Worm (Caenorhabditis elegans) whole organism, young adult: Measurements from ENCODE around the gene gipc-2.

Experiments
- D2030.7 ChIP-seq: fragments of 200-800 bp; sonication (Bioruptor generic); IDR thresholded peaks from 2 replicates; pipeline ENCODE4 v1.3.6; 2022; ENCODE audit warnings: missing genetic modification reagents, missing genetic modification characterization, missing compliant biosample characterization
- F22D6.2 ChIP-seq: sonication (generic microtip); optimal IDR thresholded peaks from 2 replicates; lab custom pipeline; 2016; ENCODE audit warnings: mild to moderate bottlenecking, missing genetic modification characterization, missing compliant biosample characterization
- F33H1.4 ChIP-seq: fragments of 200-800 bp; sonication (Bioruptor generic); IDR thresholded peaks from 2 replicates; pipeline ENCODE4 v1.3.6; 2022; ENCODE audit warnings: missing genetic modification reagents, missing genetic modification characterization, missing compliant biosample characterization
- F37B4.10 ChIP-seq: fragments of 200-800 bp; sonication (Bioruptor generic); IDR thresholded peaks from 2 replicates; pipeline ENCODE4 v1.3.6; 2022; ENCODE audit warnings: missing genetic modification characterization, missing compliant biosample characterization
- F49E8.2 ChIP-seq: sonication (generic microtip); optimal IDR thresholded peaks from 3 replicates; lab custom pipeline; 2017; ENCODE audit warnings: missing genetic modification characterization, mild to moderate bottlenecking, missing compliant biosample characterization, antibody characterized with exemption, moderate library complexity; ENCODE audit not compliant: insufficient read depth
- F52B5.7 ChIP-seq: sonication (generic microtip); optimal IDR thresholded peaks from 2 replicates; lab custom pipeline; 2016; ENCODE audit warnings: mild to moderate bottlenecking, missing genetic modification characterization, missing compliant biosample characterization
- F57A8.1 ChIP-seq: fragments of 200-800 bp; sonication (Bioruptor generic); optimal IDR thresholded peaks from 2 replicates; lab custom pipeline; 2018; ENCODE audit warnings: mild to moderate bottlenecking, missing genetic modification characterization, moderate library complexity, missing compliant biosample characterization
- Y53F4B.3 ChIP-seq: fragments of 200-800 bp; sonication (Bioruptor generic); IDR thresholded peaks from 2 replicates; pipeline ENCODE4 v1.3.6; 2022; ENCODE audit warnings: missing genetic modification reagents, missing genetic modification characterization, missing compliant biosample characterization
- Y53G8AR.9 ChIP-seq: fragments of 200-800 bp; sonication (Bioruptor generic); conservative IDR thresholded peaks from 2 replicates; pipeline ENCODE4 v1.3.6; 2022; ENCODE audit warnings: missing genetic modification reagents, missing genetic modification characterization, missing compliant biosample characterization
- Y56A3A.18 ChIP-seq: fragments of 200-800 bp; sonication (Bioruptor generic); IDR thresholded peaks from 2 replicates; pipeline ENCODE4 v1.3.6; 2022; ENCODE audit warnings: missing genetic modification reagents, missing genetic modification characterization, missing compliant biosample characterization
- Y95B8A.8 ChIP-seq: fragments of 200-800 bp; sonication (Bioruptor generic); IDR thresholded peaks from 2 replicates; pipeline ENCODE4 v1.3.6; 2022; ENCODE audit warnings: missing genetic modification reagents, missing genetic modification characterization, missing compliant biosample characterization
- ama-1 ChIP-seq, 3 experiments: fragments of 150-350 bp in 1 of 3; sonication (generic microtip) in 2 of 3; optimal IDR thresholded peaks; 2 replicates each; lab custom pipeline; 2014 to 2018; ENCODE audit warnings: missing biosample characterization in 2 of 3, missing genetic modification characterization in 2 of 3, missing genetic modification reagents in 2 of 3
- aptf-2 ChIP-seq: fragments of 200-800 bp; sonication (Bioruptor generic); conservative IDR thresholded peaks from 2 replicates; pipeline ENCODE4 v1.3.6; 2022; ENCODE audit warnings: missing genetic modification reagents, missing genetic modification characterization, missing compliant biosample characterization
- athp-1 ChIP-seq: sonication (generic microtip); optimal IDR thresholded peaks from 2 replicates; lab custom pipeline; 2017; ENCODE audit warnings: mild to moderate bottlenecking, missing genetic modification characterization, missing compliant biosample characterization
- attf-3 ChIP-seq: fragments of 200-800 bp; sonication (Bioruptor generic); conservative IDR thresholded peaks from 2 replicates; pipeline ENCODE4 v1.3.6; 2022; ENCODE audit warnings: missing genetic modification reagents, missing genetic modification characterization, missing compliant biosample characterization
- bed-2 ChIP-seq: fragments of 200-800 bp; sonication (Bioruptor generic); IDR thresholded peaks from 2 replicates; pipeline ENCODE4 v1.3.6; 2022; ENCODE audit warnings: missing genetic modification reagents, missing genetic modification characterization, missing compliant biosample characterization
- ccch-3 ChIP-seq: fragments of 200-800 bp; sonication (Bioruptor generic); optimal IDR thresholded peaks from 2 replicates; lab custom pipeline; 2018; ENCODE audit warnings: mild to moderate bottlenecking, missing genetic modification characterization, missing compliant biosample characterization
- cebp-1 ChIP-seq, 2 experiments: fragments of 200-800 bp in 1 of 2; sonication (Bioruptor generic) in 1 of 2; sonication (generic microtip) in 1 of 2; IDR thresholded peaks in 1 of 2; optimal IDR thresholded peaks in 1 of 2; 2 replicates each; pipeline versions ENCODE4 v1.3.6 to Lab custom; 2017 to 2022; ENCODE audit warnings: missing compliant biosample characterization in 2 of 2, missing genetic modification characterization in 2 of 2, mild to moderate bottlenecking in 1 of 2, missing genetic modification reagents in 1 of 2, moderate library complexity in 1 of 2
- cebp-2 ChIP-seq: fragments of 200-800 bp; sonication (Bioruptor generic); IDR thresholded peaks from 2 replicates; pipeline ENCODE4 v1.3.6; 2022; ENCODE audit warnings: missing genetic modification characterization, missing compliant biosample characterization
- ceh-79 ChIP-seq: sonication (generic microtip); optimal IDR thresholded peaks from 2 replicates; lab custom pipeline; 2017; ENCODE audit warnings: mild to moderate bottlenecking, missing genetic modification characterization, missing compliant biosample characterization
- chd-7 ChIP-seq: sonication (generic microtip); optimal IDR thresholded peaks from 2 replicates; lab custom pipeline; 2016; ENCODE audit warnings: mild to moderate bottlenecking, missing genetic modification characterization, moderate library complexity, missing compliant biosample characterization
- die-1 ChIP-seq: sonication (generic microtip); optimal IDR thresholded peaks from 2 replicates; lab custom pipeline; 2016; ENCODE audit warnings: missing genotype, mild to moderate bottlenecking, missing genetic modification characterization, missing compliant biosample characterization
- efl-1 ChIP-seq: fragments of 150-350 bp; optimal IDR thresholded peaks from 2 replicates; lab custom pipeline; 2014; ENCODE audit warnings: missing biosample characterization, missing genetic modification reagents, missing genetic modification characterization
- egl-18 ChIP-seq: fragments of 200-800 bp; sonication (Bioruptor generic); IDR thresholded peaks from 2 replicates; pipeline ENCODE4 v1.3.6; 2022; ENCODE audit warnings: missing genetic modification reagents, missing genetic modification characterization, missing compliant biosample characterization
- hrde-1 ChIP-seq: sonication (generic microtip); optimal IDR thresholded peaks from 2 replicates; lab custom pipeline; 2016; ENCODE audit warnings: missing genetic modification characterization, mild to moderate bottlenecking, missing compliant biosample characterization, moderate library complexity, missing genotype, missing genetic modification reagents, borderline replicate concordance
- let-607 ChIP-seq, 2 experiments: fragments of 200-800 bp in 1 of 2; sonication (Bioruptor generic) in 1 of 2; sonication (generic microtip) in 1 of 2; optimal IDR thresholded peaks; 2 replicates each; lab custom pipeline; 2016 to 2018; ENCODE audit warnings: mild to moderate bottlenecking in 2 of 2, missing compliant biosample characterization in 2 of 2, missing genetic modification characterization in 2 of 2, moderate library complexity in 2 of 2, missing genotype in 1 of 2
- lin-26 ChIP-seq: fragments of 200-800 bp; sonication (Bioruptor generic); IDR thresholded peaks from 2 replicates; pipeline ENCODE4 v1.3.6; 2022; ENCODE audit warnings: missing genetic modification reagents, missing genetic modification characterization, missing compliant biosample characterization
- lir-1 ChIP-seq: fragments of 200-800 bp; sonication (Bioruptor generic); conservative IDR thresholded peaks from 2 replicates; pipeline ENCODE4 v1.3.6; 2022; ENCODE audit warnings: missing genetic modification reagents, missing genetic modification characterization, missing compliant biosample characterization
- lsl-1 ChIP-seq: fragments of 200-800 bp; sonication (Bioruptor generic); optimal IDR thresholded peaks from 2 replicates; lab custom pipeline; 2018; ENCODE audit warnings: mild to moderate bottlenecking, missing genetic modification characterization, moderate library complexity, missing compliant biosample characterization
- lsy-27 ChIP-seq: sonication (generic microtip); optimal IDR thresholded peaks from 2 replicates; lab custom pipeline; 2017; ENCODE audit warnings: missing genetic modification characterization, mild to moderate bottlenecking, missing compliant biosample characterization, antibody characterized with exemption, missing genotype, borderline replicate concordance; ENCODE audit not compliant: insufficient read depth
- madf-10 ChIP-seq: sonication (generic microtip); optimal IDR thresholded peaks from 2 replicates; lab custom pipeline; 2016; ENCODE audit warnings: mild to moderate bottlenecking, missing genetic modification characterization, missing compliant biosample characterization
- madf-6 ChIP-seq: fragments of 200-800 bp; sonication (Bioruptor generic); IDR thresholded peaks from 2 replicates; pipeline ENCODE4 v1.3.6; 2022; ENCODE audit warnings: missing genetic modification reagents, missing genetic modification characterization, missing compliant biosample characterization
- mel-28 ChIP-seq: sonication (generic microtip); optimal IDR thresholded peaks from 2 replicates; lab custom pipeline; 2016; ENCODE audit warnings: borderline replicate concordance, mild to moderate bottlenecking, missing genetic modification characterization, missing compliant biosample characterization
- nfya-2 ChIP-seq: fragments of 200-800 bp; sonication (Bioruptor generic); IDR thresholded peaks from 2 replicates; pipeline ENCODE4 v1.3.6; 2022; ENCODE audit warnings: missing genetic modification reagents, missing genetic modification characterization, missing compliant biosample characterization
- nhr-179 ChIP-seq: sonication (generic microtip); optimal IDR thresholded peaks from 2 replicates; lab custom pipeline; 2016; ENCODE audit warnings: mild to moderate bottlenecking, missing genetic modification characterization, missing compliant biosample characterization
- pbrm-1 ChIP-seq: fragments of 200-800 bp; sonication (Bioruptor generic); IDR thresholded peaks from 2 replicates; pipeline ENCODE4 v1.3.6; 2022; ENCODE audit warnings: missing genetic modification reagents, missing genetic modification characterization, missing compliant biosample characterization
- snpc-1.1 ChIP-seq: sonication (generic microtip); optimal IDR thresholded peaks from 2 replicates; lab custom pipeline; 2017; ENCODE audit warnings: missing genetic modification characterization, mild to moderate bottlenecking, missing compliant biosample characterization, antibody characterized with exemption, moderate library complexity, missing genotype, missing genetic modification reagents; ENCODE audit not compliant: insufficient read depth
- snpc-1.3 ChIP-seq: sonication (generic microtip); optimal IDR thresholded peaks from 2 replicates; lab custom pipeline; 2017; ENCODE audit warnings: missing genetic modification characterization, mild to moderate bottlenecking, missing compliant biosample characterization, antibody characterized with exemption, moderate library complexity, missing genotype, missing genetic modification reagents; ENCODE audit not compliant: insufficient read depth
- tlf-1 ChIP-seq: fragments of 200-800 bp; sonication (Bioruptor generic); optimal IDR thresholded peaks from 2 replicates; lab custom pipeline; 2018; ENCODE audit warnings: mild to moderate bottlenecking, missing genetic modification characterization, missing compliant biosample characterization
- unc-130 ChIP-seq: sonication (generic microtip); optimal IDR thresholded peaks from 2 replicates; lab custom pipeline; 2016; ENCODE audit warnings: missing genetic modification reagents, missing genetic modification characterization, missing compliant biosample characterization
- zim-3 ChIP-seq: sonication (generic microtip); optimal IDR thresholded peaks from 2 replicates; lab custom pipeline; 2017; ENCODE audit warnings: mild to moderate bottlenecking, missing genetic modification characterization, moderate library complexity, missing compliant biosample characterization
- ztf-22 ChIP-seq: fragments of 200-800 bp; sonication (Bioruptor generic); optimal IDR thresholded peaks from 2 replicates; lab custom pipeline; 2018; ENCODE audit warnings: mild to moderate bottlenecking, missing genetic modification characterization, moderate library complexity, missing compliant biosample characterization
- ztf-26 ChIP-seq: sonication (generic microtip); optimal IDR thresholded peaks from 2 replicates; lab custom pipeline; 2017; ENCODE audit warnings: missing genetic modification characterization, missing compliant biosample characterization

gipc-2 gene

DNA sequence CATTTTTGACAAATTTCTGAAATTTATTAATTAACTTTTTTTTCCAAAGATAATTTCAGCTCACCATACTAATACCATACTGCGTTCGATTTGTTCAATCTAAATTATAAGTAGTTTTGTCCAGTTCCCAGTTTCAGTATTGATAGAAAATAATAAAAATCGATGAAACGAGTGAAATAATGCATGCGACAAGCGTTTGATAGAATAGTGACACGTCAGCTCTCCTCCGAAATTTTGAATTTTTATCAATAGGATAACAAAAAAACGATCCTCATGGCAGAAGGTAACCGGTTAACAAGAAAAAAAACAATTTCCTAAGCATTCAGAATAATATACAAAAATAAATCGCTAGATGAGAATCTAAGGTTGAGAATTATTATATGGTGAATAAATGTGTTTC is 25.7 kb downstream of the gipc-2 start, which contains the start of gene C47E12.3:
TSS of gene C47E12.3 (minus strand) at position 101 of the 400 bp plus-strand sequence.
- TF ChIP-seq egl-18, result no peak
- TF ChIP-seq bed-2 (GFP tag; lab: Robert Waterston, UW), result no peak
- TF ChIP-seq Y95B8A.8, result no peak
- TF ChIP-seq snpc-1.1 (tag; lab: Kevin White, UChicago), result no peak
- TF ChIP-seq snpc-1.3, result no peak
- TF ChIP-seq pbrm-1 (GFP tag; lab: Robert Waterston, UW), result no peak
- no peak for TF ChIP-seq ztf-26
- TF ChIP-seq unc-130 (GFP tag; lab: Kevin White, UChicago), result no peak
- no peak for TF ChIP-seq mel-28
- no peak for TF ChIP-seq F49E8.2
- TF ChIP-seq zim-3 (tag; lab: Kevin White, UChicago), result no peak
- TF ChIP-seq F22D6.2 (tag; lab: Kevin White, UChicago), result no peak
- TF ChIP-seq ccch-3, result no peak
- no peak for TF ChIP-seq athp-1 (tag; lab: Kevin White, UChicago)
- no peak for TF ChIP-seq madf-10 (tag; lab: Kevin White, UChicago)
- TF ChIP-seq let-607 (tag; optimal IDR thresholded peaks at IDR 0.05; lab: Kevin White, UChicago), result no peak
- TF ChIP-seq lsl-1 (GFP tag; lab: Kevin White, UChicago), result no peak
- no peak for TF ChIP-seq lsy-27 (tag; lab: Kevin White, UChicago)
- TF ChIP-seq madf-6 (GFP tag; lab: Robert Waterston, UW), result no peak

DNA sequence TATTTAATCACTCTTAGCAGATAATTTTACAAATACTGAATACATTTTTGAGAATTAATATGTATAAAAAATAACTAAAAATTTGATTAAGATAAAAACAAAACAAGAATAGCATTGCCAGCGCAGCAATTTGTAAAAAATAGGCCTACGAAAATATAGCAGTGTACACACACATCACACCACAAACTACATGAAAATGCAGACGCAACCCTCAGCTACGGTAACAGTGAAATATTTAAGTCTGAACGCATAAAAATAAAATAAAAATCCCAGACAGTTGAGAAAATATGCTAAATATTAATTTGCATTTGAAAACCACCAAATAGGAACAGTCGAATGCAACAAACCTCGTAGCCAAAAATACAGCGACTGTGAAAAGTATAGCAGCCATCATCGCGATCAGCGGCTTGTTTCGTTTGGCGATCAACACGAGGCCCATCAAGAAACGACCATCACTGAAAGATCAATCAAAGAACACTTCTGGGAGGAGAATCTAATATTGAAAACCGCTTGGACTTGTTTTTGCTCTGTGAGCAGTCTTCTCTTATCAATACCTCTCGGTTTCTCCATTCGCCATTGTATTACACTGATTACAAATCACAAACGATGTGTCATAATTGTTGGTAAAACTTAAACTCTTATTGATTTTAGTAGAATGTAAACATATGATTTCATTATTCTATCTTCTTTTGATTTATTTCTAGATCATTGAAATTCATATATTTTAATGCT is 28.8 kb downstream of the gipc-2 start, which contains the start of gene pyp-1:
TSS of gene pyp-1 (minus strand) at position 439 of the 732 bp plus-strand sequence.
- no peak for TF ChIP-seq chd-7
- TF ChIP-seq cebp-2, result no peak
- no peak for TF ChIP-seq ztf-26
- TF ChIP-seq bed-2 (GFP tag; lab: Robert Waterston, UW), result no peak
- TF ChIP-seq ceh-79, result no peak
- TF ChIP-seq die-1 (tag; lab: Kevin White, UChicago), result no peak
- no peak for TF ChIP-seq madf-10 (tag; lab: Kevin White, UChicago)
- TF ChIP-seq efl-1, result peak; percentile 27
- TF ChIP-seq lir-1 (GFP tag; lab: Robert Waterston, UW), result no peak
- TF ChIP-seq unc-130 (GFP tag; lab: Kevin White, UChicago), result no peak
- peak; percentile 8 for TF ChIP-seq F49E8.2
- no peak for TF ChIP-seq F37B4.10 (GFP tag; lab: Robert Waterston, UW)
- no peak for TF ChIP-seq egl-18
- no peak for TF ChIP-seq F52B5.7 (tag; lab: Kevin White, UChicago)
- TF ChIP-seq Y56A3A.18 (GFP tag; lab: Robert Waterston, UW), result no peak
- no peak for TF ChIP-seq attf-3
- TF ChIP-seq lsl-1 (GFP tag; lab: Kevin White, UChicago), result peak; percentile 89
- TF ChIP-seq ama-1 (optimal IDR thresholded peaks at IDR 0.05; lab: Kevin White, UChicago), result no peak
- no peak for TF ChIP-seq ama-1 (GFP tag; optimal IDR thresholded peaks at IDR 0.05; lab: Kevin White, UChicago)
- no peak for TF ChIP-seq let-607 (tag; optimal IDR thresholded peaks at IDR 0.05; lab: Kevin White, UChicago)
- TF ChIP-seq D2030.7 (GFP tag; lab: Robert Waterston, UW), result 0 out of 2 replicates have a peak, but pooled peaks have one; percentile 19
- TF ChIP-seq athp-1 (tag; lab: Kevin White, UChicago), result no peak
- no peak for TF ChIP-seq lin-26 (GFP tag; lab: Robert Waterston, UW)
- no peak for TF ChIP-seq F57A8.1 (GFP tag; lab: Kevin White, UChicago)
- no peak for TF ChIP-seq tlf-1 (GFP tag; lab: Kevin White, UChicago)
- no peak for TF ChIP-seq nhr-179 (tag; lab: Kevin White, UChicago)
- no peak for TF ChIP-seq cebp-1 (GFP tag; IDR thresholded peaks at IDR 0.05; lab: Robert Waterston, UW)
- peak; percentile 31 for TF ChIP-seq cebp-1 (tag; optimal IDR thresholded peaks at IDR 0.05; lab: Kevin White, UChicago)
- no peak for TF ChIP-seq nfya-2 (GFP tag; lab: Robert Waterston, UW)
- peak; percentile 46; the same call in 1 of the 2 replicates for TF ChIP-seq F33H1.4
- TF ChIP-seq Y53G8AR.9 (GFP tag; lab: Robert Waterston, UW), result no peak
- TF ChIP-seq ztf-22 (GFP tag; lab: Kevin White, UChicago), result no peak
- no peak for TF ChIP-seq Y53F4B.3
- no peak for TF ChIP-seq aptf-2 (GFP tag; lab: Robert Waterston, UW)
- TF ChIP-seq hrde-1 (tag; lab: Kevin White, UChicago), result no peak
